Fruit fly (Drosophila melanogaster) whole organism, embryonic: ENCODE data around the gene melt.

Source experiments
- CG10565 ChIP-seq: fragments of 200-800 bp; sonication (Bioruptor generic); optimal IDR thresholded peaks from 3 replicates; lab custom pipeline; 2016; ENCODE audit warnings: missing biosample characterization, mild to moderate bottlenecking, missing genetic modification characterization
- CG10979 ChIP-seq: fragments of 200-800 bp; sonication (Bioruptor generic); optimal IDR thresholded peaks from 2 replicates; lab custom pipeline; 2018; ENCODE audit warnings: missing biosample characterization, mild to moderate bottlenecking, missing genetic modification characterization, moderate library complexity
- CG11398 ChIP-seq: fragments of 200-800 bp; sonication (Bioruptor generic); optimal IDR thresholded peaks from 2 replicates; lab custom pipeline; 2016; ENCODE audit warnings: missing biosample characterization, missing genetic modification characterization
- CG11504 ChIP-seq: fragments of 200-800 bp; sonication (Bioruptor generic); optimal IDR thresholded peaks from 3 replicates; lab custom pipeline; 2019; ENCODE audit warnings: missing biosample characterization, mild to moderate bottlenecking, missing genetic modification characterization, moderate library complexity
- CG12391 ChIP-seq: fragments of 200-800 bp; sonication (Bioruptor generic); optimal IDR thresholded peaks from 3 replicates; lab custom pipeline; 2018; ENCODE audit warnings: missing biosample characterization, mild to moderate bottlenecking, missing genetic modification characterization, moderate library complexity
- CG1603 ChIP-seq: fragments of 200-800 bp; sonication (Bioruptor generic); optimal IDR thresholded peaks from 2 replicates; lab custom pipeline; 2019; ENCODE audit warnings: missing biosample characterization, mild to moderate bottlenecking, missing genetic modification characterization, moderate library complexity
- CG16813 ChIP-seq: fragments of 200-800 bp; sonication (Bioruptor generic); IDR thresholded peaks from 3 replicates; pipeline ENCODE4 v1.3.6; 2022; ENCODE audit warnings: missing biosample characterization, missing genetic modification characterization; ENCODE audit not compliant: partially characterized antibody
- CG17328 ChIP-seq: fragments of 200-800 bp; sonication (Bioruptor generic); IDR thresholded peaks from 2 replicates; pipeline ENCODE4 v1.3.6; 2022; ENCODE audit warnings: missing biosample characterization, missing genetic modification characterization
- CG17385 ChIP-seq: fragments of 200-800 bp; sonication (Bioruptor generic); optimal IDR thresholded peaks from 3 replicates; lab custom pipeline; 2018; ENCODE audit warnings: missing biosample characterization, mild to moderate bottlenecking, missing genetic modification characterization
- CG17612 ChIP-seq: fragments of 200-800 bp; sonication (Bioruptor generic); IDR thresholded peaks from 2 replicates; pipeline ENCODE4 v1.3.6; 2022; ENCODE audit warnings: missing biosample characterization, missing genetic modification characterization
- CG1792 ChIP-seq: fragments of 200-800 bp; sonication (Bioruptor generic); optimal IDR thresholded peaks from 2 replicates; lab custom pipeline; 2016; ENCODE audit warnings: missing biosample characterization, missing genetic modification characterization
- CG18262 ChIP-seq: fragments of 200-800 bp; optimal IDR thresholded peaks from 3 replicates; lab custom pipeline; 2019; ENCODE audit warnings: missing biosample characterization, mild to moderate bottlenecking, missing genetic modification characterization, moderate library complexity
- CG2120 ChIP-seq: fragments of 200-800 bp; sonication (Bioruptor generic); optimal IDR thresholded peaks from 3 replicates; lab custom pipeline; 2016; ENCODE audit warnings: missing biosample characterization, missing genetic modification characterization
- CG30431 ChIP-seq: fragments of 200-800 bp; sonication (Bioruptor generic); optimal IDR thresholded peaks from 2 replicates; lab custom pipeline; 2017; ENCODE audit warnings: missing biosample characterization, missing genetic modification characterization
- CG3163 ChIP-seq: fragments of 200-800 bp; sonication (Bioruptor generic); optimal IDR thresholded peaks from 3 replicates; lab custom pipeline; 2016; ENCODE audit warnings: missing biosample characterization, missing genetic modification characterization
- CG3407 ChIP-seq: fragments of 200-800 bp; sonication (Bioruptor generic); optimal IDR thresholded peaks from 2 replicates; lab custom pipeline; 2018; ENCODE audit warnings: missing biosample characterization, mild to moderate bottlenecking, missing genetic modification characterization
- CG6689 ChIP-seq: fragments of 200-800 bp; sonication (Bioruptor generic); IDR thresholded peaks from 2 replicates; pipeline ENCODE4 v1.3.6; 2022; ENCODE audit warnings: missing biosample characterization, missing genetic modification characterization
- CG7556 ChIP-seq: fragments of 200-800 bp; sonication (Bioruptor generic); optimal IDR thresholded peaks from 2 replicates; lab custom pipeline; 2017; ENCODE audit warnings: missing biosample characterization, mild to moderate bottlenecking, missing genetic modification characterization
- CG8359 ChIP-seq: fragments of 200-800 bp; sonication (Bioruptor generic); optimal IDR thresholded peaks from 2 replicates; lab custom pipeline; 2017; ENCODE audit warnings: missing biosample characterization, mild to moderate bottlenecking, missing genetic modification characterization, borderline replicate concordance
- CG8478 ChIP-seq: fragments of >200 bp; optimal IDR thresholded peaks from 2 replicates; lab custom pipeline; 2018
- CHES-1-like ChIP-seq: fragments of 200-800 bp; sonication (Bioruptor generic); optimal IDR thresholded peaks from 2 replicates; lab custom pipeline; 2016; ENCODE audit warnings: missing biosample characterization, missing genetic modification characterization
- CoRest ChIP-seq: fragments of 200-800 bp; sonication (Bioruptor generic); optimal IDR thresholded peaks from 3 replicates; lab custom pipeline; 2018; ENCODE audit warnings: missing biosample characterization, mild to moderate bottlenecking, missing genetic modification characterization, moderate library complexity
- Dbx ChIP-seq: fragments of 200-800 bp; sonication (Bioruptor generic); IDR thresholded peaks from 3 replicates; pipeline ENCODE4 v1.3.6; 2022; ENCODE audit warnings: missing biosample characterization, missing genetic modification characterization
- Deaf1 ChIP-seq: fragments of 200-800 bp; optimal IDR thresholded peaks from 3 replicates; lab custom pipeline; 2019; ENCODE audit warnings: missing biosample characterization, mild to moderate bottlenecking, missing genetic modification characterization, moderate library complexity
- H15 ChIP-seq: fragments of 200-800 bp; sonication (Bioruptor generic); IDR thresholded peaks from 3 replicates; pipeline ENCODE4 v1.3.6; 2022; ENCODE audit warnings: missing biosample characterization, missing genetic modification characterization
- Hey ChIP-seq: fragments of 200-800 bp; sonication (Bioruptor generic); optimal IDR thresholded peaks from 3 replicates; lab custom pipeline; 2018; ENCODE audit warnings: missing biosample characterization, mild to moderate bottlenecking, missing genetic modification characterization
- Hr51 ChIP-seq, 2 experiments: fragments of 200-800 bp; sonication (Bioruptor generic); optimal IDR thresholded peaks; 2 replicates in 1 of 2; 3 replicates in 1 of 2; lab custom pipeline; 2016 to 2018; ENCODE audit warnings: missing biosample characterization in 2 of 2, missing genetic modification characterization in 2 of 2, mild to moderate bottlenecking in 1 of 2, moderate library complexity in 1 of 2
- Med ChIP-seq: fragments of 200-800 bp; sonication (Bioruptor generic); peaks from one replicate; lab custom pipeline; 2016; ENCODE audit warnings: missing biosample characterization, missing genetic modification characterization, mild to moderate bottlenecking, inconsistent platforms, moderate library complexity
- Myb ChIP-seq: fragments of 200-800 bp; sonication (Bioruptor generic); optimal IDR thresholded peaks from 2 replicates; lab custom pipeline; 2016; ENCODE audit warnings: missing biosample characterization, missing genetic modification characterization
- NK7.1 ChIP-seq: fragments of 200-800 bp; sonication (Bioruptor generic); optimal IDR thresholded peaks from 3 replicates; lab custom pipeline; 2016; ENCODE audit warnings: missing biosample characterization, missing genetic modification characterization
- Nf-YB ChIP-seq: fragments of 200-800 bp; sonication (Bioruptor generic); optimal IDR thresholded peaks from 3 replicates; lab custom pipeline; 2019; ENCODE audit warnings: missing biosample characterization, mild to moderate bottlenecking, missing genetic modification characterization, moderate library complexity
- Nf-YC ChIP-seq: fragments of 200-800 bp; optimal IDR thresholded peaks from 3 replicates; lab custom pipeline; 2019; ENCODE audit warnings: missing biosample characterization, mild to moderate bottlenecking, missing genetic modification characterization, moderate library complexity
- Oli ChIP-seq: fragments of 200-800 bp; sonication (Bioruptor generic); optimal IDR thresholded peaks from 2 replicates; lab custom pipeline; 2018; ENCODE audit warnings: missing biosample characterization, mild to moderate bottlenecking, missing genetic modification characterization, moderate library complexity
- Ptx1 ChIP-seq: fragments of 200-800 bp; sonication (Bioruptor generic); IDR thresholded peaks from 2 replicates; pipeline ENCODE4 v1.3.6; 2022; ENCODE audit warnings: missing biosample characterization, missing genetic modification characterization
- Side ChIP-seq: fragments of 200-800 bp; sonication (Bioruptor generic); optimal IDR thresholded peaks from 2 replicates; lab custom pipeline; 2016; ENCODE audit warnings: missing biosample characterization, missing genetic modification characterization
- bigmax ChIP-seq: fragments of 200-800 bp; sonication (Bioruptor generic); optimal IDR thresholded peaks from 2 replicates; lab custom pipeline; 2018; ENCODE audit warnings: missing biosample characterization, mild to moderate bottlenecking, missing genetic modification characterization
- bsh ChIP-seq, 2 experiments: fragments of 200-800 bp; sonication (Bioruptor generic); optimal IDR thresholded peaks; 2 replicates each; lab custom pipeline; 2017 to 2018; ENCODE audit warnings: mild to moderate bottlenecking in 2 of 2, missing biosample characterization in 2 of 2, missing genetic modification characterization in 2 of 2, moderate library complexity in 1 of 2
- crp ChIP-seq, 2 experiments: fragments of 200-800 bp; sonication (Bioruptor generic); optimal IDR thresholded peaks; 2 replicates in 1 of 2; 3 replicates in 1 of 2; lab custom pipeline; 2017; ENCODE audit warnings: missing biosample characterization in 2 of 2, missing genetic modification characterization in 2 of 2, mild to moderate bottlenecking in 1 of 2, moderate library complexity in 1 of 2
- danr ChIP-seq: fragments of 200-800 bp; sonication (Bioruptor generic); IDR thresholded peaks from 2 replicates; pipeline ENCODE4 v1.3.6; 2022; ENCODE audit warnings: missing biosample characterization, missing genetic modification characterization
- dati ChIP-seq: fragments of 200-800 bp; sonication (Bioruptor generic); IDR thresholded peaks from 2 replicates; pipeline ENCODE4 v1.3.6; 2022; ENCODE audit warnings: missing biosample characterization, missing genetic modification characterization
- en ChIP-seq: fragments of 200-800 bp; sonication (Bioruptor generic); optimal IDR thresholded peaks from 2 replicates; lab custom pipeline; 2016; ENCODE audit warnings: missing biosample characterization, missing genetic modification characterization
- exex ChIP-seq: fragments of 200-800 bp; sonication (Bioruptor generic); optimal IDR thresholded peaks from 4 replicates; lab custom pipeline; 2018; ENCODE audit warnings: missing biosample characterization, mild to moderate bottlenecking, missing genetic modification characterization, moderate library complexity
- eyg ChIP-seq: fragments of 200-800 bp; sonication (Bioruptor generic); optimal IDR thresholded peaks from 3 replicates; lab custom pipeline; 2016; ENCODE audit warnings: missing biosample characterization, missing genetic modification characterization
- hkb ChIP-seq, 2 experiments: fragments of 200-800 bp in 1 of 2; fragments of >200 bp in 1 of 2; sonication (Bioruptor generic) in 1 of 2; IDR thresholded peaks in 1 of 2; optimal IDR thresholded peaks in 1 of 2; 2 replicates each; pipeline versions ENCODE4 v1.3.6 to Lab custom; 2017 to 2022; ENCODE audit warnings: missing biosample characterization in 1 of 2, missing genetic modification characterization in 1 of 2
- mirr ChIP-seq: fragments of 200-800 bp; sonication (Bioruptor generic); optimal IDR thresholded peaks from 3 replicates; lab custom pipeline; 2018; ENCODE audit warnings: missing biosample characterization, mild to moderate bottlenecking, missing genetic modification characterization
- nom ChIP-seq: fragments of 200-800 bp; sonication (Bioruptor generic); optimal IDR thresholded peaks from 2 replicates; lab custom pipeline; 2017; ENCODE audit warnings: missing biosample characterization, missing genetic modification characterization, mild to moderate bottlenecking, moderate library complexity, missing genetic modification reagents
- onecut ChIP-seq: fragments of 200-800 bp; sonication (Bioruptor generic); IDR thresholded peaks from 2 replicates; pipeline ENCODE4 v1.3.6; 2022; ENCODE audit warnings: missing biosample characterization, missing genetic modification characterization
- psq ChIP-seq: fragments of 200-800 bp; sonication (Bioruptor generic); optimal IDR thresholded peaks from 2 replicates; lab custom pipeline; 2017; ENCODE audit warnings: missing biosample characterization, missing genetic modification characterization
- sens ChIP-seq: fragments of 200-800 bp; sonication (Bioruptor generic); peaks from one replicate; lab custom pipeline; 2016; ENCODE audit warnings: missing biosample characterization, missing genetic modification characterization
- sisA ChIP-seq: fragments of 200-800 bp; sonication (Bioruptor generic); IDR thresholded peaks from 2 replicates; pipeline ENCODE4 v1.3.6; 2022; ENCODE audit warnings: missing biosample characterization, missing genetic modification characterization
- ssp ChIP-seq: fragments of 200-800 bp; sonication (Bioruptor generic); IDR thresholded peaks from 2 replicates; pipeline ENCODE4 v1.3.6; 2022; ENCODE audit warnings: missing biosample characterization, missing genetic modification characterization
- zfh2 ChIP-seq: fragments of 200-800 bp; sonication (Bioruptor generic); optimal IDR thresholded peaks from 2 replicates; lab custom pipeline; 2016; ENCODE audit warnings: missing biosample characterization, missing genetic modification characterization

The melt gene

DNA sequence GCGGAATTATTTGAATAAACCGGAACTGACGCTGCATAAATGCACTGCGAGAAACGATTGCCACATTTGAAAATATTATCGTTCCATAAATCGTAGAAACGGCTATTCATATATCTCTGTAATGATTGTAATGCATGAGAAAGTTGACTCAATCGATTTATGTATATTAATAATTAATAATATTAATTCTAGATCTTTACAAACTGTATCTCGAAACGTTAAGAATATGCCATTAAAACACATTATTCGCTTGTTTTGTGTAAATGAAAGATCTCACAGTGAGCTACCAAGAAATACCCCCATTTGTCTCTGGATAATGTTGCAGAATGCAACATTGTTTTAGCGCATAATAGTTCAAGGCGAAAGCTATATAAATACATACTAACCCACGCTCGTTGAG, 15.5 kb downstream of the melt start (continued):
- TF ChIP-seq CG17385 (GFP tag; lab: Kevin White, UChicago) (no peak), CG1603 (no peak), exex (tag; lab: Kevin White, UChicago) (no peak), CHES-1-like (GFP tag; lab: Kevin White, UChicago) (no peak), zfh2 (GFP tag; lab: Kevin White, UChicago) (no peak), CG2120 (GFP tag; lab: Kevin White, UChicago) (no peak), NK7.1 (GFP tag; lab: Kevin White, UChicago) (no peak), Oli (peak; percentile 23), CG3163 (GFP tag; lab: Kevin White, UChicago) (no peak), CG11504 (tag; lab: Kevin White, UChicago) (peak; percentile 38), Nf-YC (tag; lab: Kevin White, UChicago) (no peak), hkb (optimal IDR thresholded peaks at IDR 0.05; lab: Kevin White, UChicago) (no peak), hkb (GFP tag; IDR thresholded peaks at IDR 0.05; lab: Robert Waterston, UW) (no peak), CG16813 (GFP tag; lab: Robert Waterston, UW) (no peak), Ptx1 (GFP tag; lab: Robert Waterston, UW) (no peak), ssp (GFP tag; lab: Robert Waterston, UW) (no peak), eyg (no peak), Hr51 (GFP tag; optimal IDR thresholded peaks at IDR 0.05; lab: Kevin White, UChicago) (no peak), danr (GFP tag; lab: Robert Waterston, UW) (no peak), H15 (GFP tag; lab: Robert Waterston, UW) (no peak), bigmax (GFP tag; lab: Kevin White, UChicago) (no peak), CG8478 (lab: Kevin White, UChicago) (no peak), CG10565 (GFP tag; lab: Kevin White, UChicago) (no peak), CoRest (tag; lab: Kevin White, UChicago) (peak; percentile 18), Hey (tag; lab: Kevin White, UChicago) (no peak), onecut (no peak), Dbx (GFP tag; lab: Robert Waterston, UW) (no peak), CG12391 (tag; lab: Kevin White, UChicago) (peak; percentile 16), crp (GFP tag; optimal IDR thresholded peaks at IDR 0.05; lab: Kevin White, UChicago) (no peak), sisA (GFP tag; lab: Robert Waterston, UW) (no peak), CG17612 (GFP tag; lab: Robert Waterston, UW) (no peak), mirr (GFP tag; lab: Kevin White, UChicago) (no peak), CG7556 (no peak), CG1792 (no peak), CG30431 (no peak)

DNA sequence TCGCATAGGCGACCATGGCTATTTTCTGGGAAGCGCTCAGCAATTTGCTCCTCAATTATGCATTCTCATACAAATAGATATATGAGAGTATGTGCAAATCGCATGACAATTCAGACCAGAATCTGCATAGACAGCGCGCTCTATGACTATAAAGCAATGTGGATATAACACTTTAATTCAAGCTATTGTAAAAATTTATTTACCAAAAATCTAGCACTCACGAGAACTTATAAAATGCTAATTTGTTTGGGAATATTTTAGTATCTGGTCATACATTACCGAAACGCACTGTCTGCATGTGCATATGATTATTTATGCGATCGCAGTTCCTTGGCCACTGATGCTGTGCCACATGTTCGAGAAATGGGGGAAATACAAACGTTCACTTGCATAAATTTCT, 16.5 kb downstream of the melt start:
- 0 out of 2 replicates have a peak, but pooled peaks have one; percentile 40 for TF ChIP-seq CG6689 (GFP tag; lab: Robert Waterston, UW)
- peak; percentile 18; the same call in 1 of the 2 replicates for TF ChIP-seq CG17328 (GFP tag; lab: Robert Waterston, UW)
- TF ChIP-seq Myb (GFP tag; lab: Kevin White, UChicago): no peak
- no peak for TF ChIP-seq Nf-YB (GFP tag; lab: Kevin White, UChicago)
- no peak for TF ChIP-seq en (GFP tag; lab: Kevin White, UChicago)
- TF ChIP-seq Deaf1 (tag; lab: Kevin White, UChicago): no peak
- peak; percentile 67 for TF ChIP-seq sens (GFP tag; lab: Kevin White, UChicago)
- TF ChIP-seq CG10979: peak; percentile 12
- TF ChIP-seq psq: no peak
- no peak for TF ChIP-seq CG8359 (GFP tag; lab: Kevin White, UChicago)
- TF ChIP-seq CG18262 (tag; lab: Kevin White, UChicago): peak; percentile 9
- TF ChIP-seq bsh (GFP tag; optimal IDR thresholded peaks at IDR 0.05; lab: Kevin White, UChicago): peak; percentile 35 to 41
- no peak for TF ChIP-seq CG3407 (GFP tag; lab: Kevin White, UChicago)
- TF ChIP-seq Nf-YC (tag; lab: Kevin White, UChicago): no peak
- TF ChIP-seq nom (GFP tag; lab: Kevin White, UChicago): peak; percentile 64
- no peak for TF ChIP-seq dati (GFP tag; lab: Robert Waterston, UW)
- peak; percentile 50 for TF ChIP-seq Med (GFP tag; lab: Kevin White, UChicago)
- TF ChIP-seq CG11398 (GFP tag; lab: Kevin White, UChicago): no peak
- TF ChIP-seq Side (GFP tag; lab: Kevin White, UChicago): no peak
